Fruit fly (Drosophila melanogaster) whole organism, adult: ENCODE results near the gene mRpL11.

ENCODE experiments used
- CG11617 ChIP-seq: fragments of 200-800 bp; sonication (Bioruptor generic); optimal IDR thresholded peaks from 2 replicates; lab custom pipeline; 2017; ENCODE audit warnings: mild to moderate bottlenecking, missing biosample characterization, missing genetic modification reagents, missing genetic modification characterization
- CG12768 ChIP-seq: fragments of 200-800 bp; sonication (Bioruptor generic); optimal IDR thresholded peaks from 2 replicates; lab custom pipeline; 2017; ENCODE audit warnings: missing biosample characterization, missing genetic modification characterization, mild to moderate bottlenecking, moderate library complexity, missing genetic modification reagents
- CG14711 ChIP-seq: fragments of 200-800 bp; sonication (Bioruptor generic); optimal IDR thresholded peaks from 2 replicates; lab custom pipeline; 2018; ENCODE audit warnings: missing biosample characterization, mild to moderate bottlenecking, missing genetic modification characterization, moderate library complexity
- CG1620 ChIP-seq: fragments of 200-800 bp; sonication (Bioruptor generic); optimal IDR thresholded peaks from 2 replicates; lab custom pipeline; 2016; ENCODE audit warnings: missing biosample characterization, missing genetic modification characterization
- CG33017 ChIP-seq: fragments of 200-800 bp; sonication (Bioruptor generic); optimal IDR thresholded peaks from 2 replicates; lab custom pipeline; 2018; ENCODE audit warnings: missing biosample characterization, mild to moderate bottlenecking, missing genetic modification characterization, moderate library complexity
- CG7045 ChIP-seq: fragments of 200-800 bp; sonication (Bioruptor generic); optimal IDR thresholded peaks from 2 replicates; lab custom pipeline; 2017; ENCODE audit warnings: missing biosample characterization, mild to moderate bottlenecking, missing genetic modification characterization
- Clk ChIP-seq: fragments of 200-800 bp; sonication (Bioruptor generic); optimal IDR thresholded peaks from 2 replicates; lab custom pipeline; 2017; ENCODE audit warnings: missing biosample characterization, missing genetic modification characterization
- Hr96 ChIP-seq: fragments of 200-800 bp; sonication (Bioruptor generic); optimal IDR thresholded peaks from 2 replicates; lab custom pipeline; 2016; ENCODE audit warnings: missing biosample characterization, missing genetic modification characterization
- bab1 ChIP-seq: fragments of 200-800 bp; sonication (Bioruptor generic); optimal IDR thresholded peaks from 3 replicates; lab custom pipeline; 2019; ENCODE audit warnings: missing biosample characterization, mild to moderate bottlenecking, missing genetic modification characterization, moderate library complexity
- cic ChIP-seq: fragments of 200-800 bp; sonication (Bioruptor generic); optimal IDR thresholded peaks from 2 replicates; lab custom pipeline; 2017; ENCODE audit warnings: missing biosample characterization, mild to moderate bottlenecking, missing genetic modification characterization, moderate library complexity
- cnc ChIP-seq, 2 experiments: fragments of >200 bp; optimal IDR thresholded peaks; 2 replicates each; lab custom pipeline; 2017
- kay ChIP-seq: fragments of 200-800 bp; sonication (Bioruptor generic); peaks from one replicate; lab custom pipeline; 2016; ENCODE audit warnings: missing biosample characterization, missing genetic modification characterization, borderline replicate concordance
- ovo ChIP-seq: fragments of 200-800 bp; sonication (Bioruptor generic); optimal IDR thresholded peaks from 2 replicates; lab custom pipeline; 2016; ENCODE audit warnings: missing biosample characterization, missing genetic modification characterization
- tj ChIP-seq: fragments of 200-800 bp; sonication (Bioruptor generic); optimal IDR thresholded peaks from 3 replicates; lab custom pipeline; 2017; ENCODE audit warnings: missing biosample characterization, mild to moderate bottlenecking, missing genetic modification characterization, moderate library complexity

dm6 chr3R:14492287-14492889, 19.2 kb upstream of the mRpL11 start:
- TF ChIP-seq Clk (GFP tag; lab: Kevin White, UChicago) (no peak), CG33017 (tag; lab: Kevin White, UChicago) (no peak), kay (GFP tag; lab: Kevin White, UChicago) (no peak), tj (GFP tag; lab: Kevin White, UChicago) (no peak), Hr96 (no peak), CG7045 (GFP tag; lab: Kevin White, UChicago) (no peak), ovo (GFP tag; lab: Kevin White, UChicago) (no peak), bab1 (GFP tag; lab: Kevin White, UChicago) (no peak), CG11617 (GFP tag; lab: Kevin White, UChicago) (no peak), CG12768 (GFP tag; lab: Kevin White, UChicago) (no peak), cic (no peak), CG14711 (tag; lab: Kevin White, UChicago) (no peak), CG1620 (GFP tag; lab: Kevin White, UChicago) (no peak), cnc (optimal IDR thresholded peaks at IDR 0.05; lab: Kevin White, UChicago) (no peak)
